Worm (Caenorhabditis elegans) whole organism, late embryonic: ENCODE results near the gene T28F3.8.
A peak's percentile ranks its signal among the peaks of the same experiment; 100 is the strongest.

Experiments used
- F13H6.1 ChIP-seq: sonication (generic microtip); optimal IDR thresholded peaks from 2 replicates; lab custom pipeline; 2016; ENCODE audit warnings: missing genetic modification characterization, missing compliant biosample characterization
- T23F11.4 ChIP-seq: fragments of 200-800 bp; sonication (Bioruptor generic); optimal IDR thresholded peaks from 2 replicates; lab custom pipeline; 2018; ENCODE audit warnings: mild to moderate bottlenecking, missing genetic modification characterization, missing compliant biosample characterization
- ceh-14 ChIP-seq: sonication (generic microtip); optimal IDR thresholded peaks from 2 replicates; lab custom pipeline; 2016; ENCODE audit warnings: missing genotype, missing genetic modification characterization, missing compliant biosample characterization
- ceh-18 ChIP-seq: sonication (generic microtip); optimal IDR thresholded peaks from 2 replicates; lab custom pipeline; 2016; ENCODE audit warnings: missing genetic modification characterization, missing compliant biosample characterization
- ceh-22 ChIP-seq: sonication (generic microtip); optimal IDR thresholded peaks from 2 replicates; lab custom pipeline; 2017; ENCODE audit warnings: missing biosample characterization, missing genetic modification characterization
- ceh-24 ChIP-seq: sonication (generic microtip); optimal IDR thresholded peaks from 2 replicates; lab custom pipeline; 2016; ENCODE audit warnings: mild to moderate bottlenecking, missing genetic modification characterization, missing compliant biosample characterization
- ceh-31 ChIP-seq: sonication (generic microtip); optimal IDR thresholded peaks from 2 replicates; lab custom pipeline; 2016; ENCODE audit warnings: missing genetic modification characterization, missing compliant biosample characterization
- ceh-45 ChIP-seq: fragments of 200-800 bp; sonication (Bioruptor generic); IDR thresholded peaks from 2 replicates; pipeline ENCODE4 v1.3.6; 2022; ENCODE audit warnings: missing genetic modification reagents, missing genetic modification characterization, missing compliant biosample characterization
- ceh-48 ChIP-seq: sonication (generic microtip); optimal IDR thresholded peaks from 2 replicates; lab custom pipeline; 2016; ENCODE audit warnings: missing genetic modification characterization, inconsistent platforms, missing compliant biosample characterization
- che-1 ChIP-seq: sonication (generic microtip); optimal IDR thresholded peaks from 2 replicates; lab custom pipeline; 2016; ENCODE audit warnings: mild to moderate bottlenecking, missing genetic modification characterization, missing compliant biosample characterization
- dmd-4 ChIP-seq: sonication (generic microtip); optimal IDR thresholded peaks from 2 replicates; lab custom pipeline; 2016; ENCODE audit warnings: borderline replicate concordance, missing genetic modification characterization, missing compliant biosample characterization
- elt-4 ChIP-seq: sonication (generic microtip); optimal IDR thresholded peaks from 2 replicates; lab custom pipeline; 2016; ENCODE audit warnings: missing genetic modification characterization, missing compliant biosample characterization
- ets-4 ChIP-seq: sonication (generic microtip); optimal IDR thresholded peaks from 2 replicates; lab custom pipeline; 2016; ENCODE audit warnings: missing genetic modification characterization, missing compliant biosample characterization
- eyg-1 ChIP-seq: sonication (generic microtip); optimal IDR thresholded peaks from 2 replicates; lab custom pipeline; 2016; ENCODE audit warnings: missing genotype, missing genetic modification characterization, missing compliant biosample characterization
- fkh-6 ChIP-seq: sonication (generic microtip); optimal IDR thresholded peaks from 2 replicates; lab custom pipeline; 2016; ENCODE audit warnings: missing genetic modification characterization, missing compliant biosample characterization
- gmeb-2 ChIP-seq: sonication (generic microtip); optimal IDR thresholded peaks from 2 replicates; lab custom pipeline; 2016; ENCODE audit warnings: missing genetic modification characterization, inconsistent platforms, missing compliant biosample characterization
- hlh-30 ChIP-seq: sonication (generic microtip); optimal IDR thresholded peaks from 2 replicates; lab custom pipeline; 2017; ENCODE audit warnings: antibody characterized with exemption, missing genetic modification characterization, missing compliant biosample characterization; ENCODE audit not compliant: insufficient read depth
- hlh-6 ChIP-seq: sonication (generic microtip); optimal IDR thresholded peaks from 2 replicates; lab custom pipeline; 2016; ENCODE audit warnings: missing genotype, missing genetic modification characterization, missing compliant biosample characterization
- lim-6 ChIP-seq: sonication (generic microtip); optimal IDR thresholded peaks from 2 replicates; lab custom pipeline; 2016; ENCODE audit warnings: missing genetic modification characterization, missing compliant biosample characterization
- madf-2 ChIP-seq: sonication (generic microtip); optimal IDR thresholded peaks from 2 replicates; lab custom pipeline; 2017; ENCODE audit warnings: missing genetic modification characterization, missing compliant biosample characterization
- nfya-1 ChIP-seq: sonication (generic microtip); optimal IDR thresholded peaks from 2 replicates; lab custom pipeline; 2017; ENCODE audit warnings: missing genetic modification characterization, mild to moderate bottlenecking, missing compliant biosample characterization, antibody characterized with exemption, moderate library complexity
- nhr-232 ChIP-seq: sonication (generic microtip); optimal IDR thresholded peaks from 2 replicates; lab custom pipeline; 2016; ENCODE audit warnings: missing genetic modification characterization, missing compliant biosample characterization
- npax-4 ChIP-seq: sonication (generic microtip); optimal IDR thresholded peaks from 2 replicates; lab custom pipeline; 2016; ENCODE audit warnings: missing genetic modification characterization, missing compliant biosample characterization
- odd-2 ChIP-seq: sonication (generic microtip); optimal IDR thresholded peaks from 2 replicates; lab custom pipeline; 2017; ENCODE audit warnings: antibody characterized with exemption, mild to moderate bottlenecking, missing genetic modification characterization, missing compliant biosample characterization
- pag-3 ChIP-seq: sonication (generic microtip); optimal IDR thresholded peaks from 2 replicates; lab custom pipeline; 2016; ENCODE audit warnings: missing compliant biosample characterization, missing genetic modification characterization, borderline replicate concordance
- pax-1 ChIP-seq: fragments of 150-350 bp; optimal IDR thresholded peaks from 2 replicates; lab custom pipeline; 2014; ENCODE audit warnings: missing biosample characterization, missing genetic modification characterization
- pha-4 ChIP-seq: fragments of 150-350 bp; optimal IDR thresholded peaks from 2 replicates; lab custom pipeline; 2018; ENCODE audit warnings: missing biosample characterization, missing genetic modification reagents, missing genetic modification characterization
- pqm-1 ChIP-seq: sonication (generic microtip); optimal IDR thresholded peaks from 2 replicates; lab custom pipeline; 2016; ENCODE audit warnings: missing genetic modification characterization, missing compliant biosample characterization
- ref-2 ChIP-seq: sonication (generic microtip); optimal IDR thresholded peaks from 2 replicates; lab custom pipeline; 2016; ENCODE audit warnings: missing genetic modification characterization, missing compliant biosample characterization
- sdc-2 ChIP-seq: sonication (generic microtip); optimal IDR thresholded peaks from 2 replicates; lab custom pipeline; 2016; ENCODE audit warnings: missing genotype, missing genetic modification characterization, missing compliant biosample characterization
- sox-2 ChIP-seq: fragments of 200-800 bp; sonication (Bioruptor generic); IDR thresholded peaks from 2 replicates; pipeline ENCODE4 v1.3.6; 2022; ENCODE audit warnings: missing genetic modification reagents, missing genetic modification characterization, missing compliant biosample characterization
- sox-4 ChIP-seq: sonication (generic microtip); optimal IDR thresholded peaks from 2 replicates; lab custom pipeline; 2017; ENCODE audit warnings: mild to moderate bottlenecking, missing genetic modification characterization, inconsistent platforms, missing compliant biosample characterization
- syd-9 ChIP-seq: sonication (generic microtip); optimal IDR thresholded peaks from 2 replicates; lab custom pipeline; 2016; ENCODE audit warnings: mild to moderate bottlenecking, missing genetic modification characterization, moderate library complexity, missing compliant biosample characterization
- tbx-2 ChIP-seq: sonication (generic microtip); optimal IDR thresholded peaks from 2 replicates; lab custom pipeline; 2016; ENCODE audit warnings: missing genetic modification characterization, missing compliant biosample characterization
- tbx-7 ChIP-seq: sonication (generic microtip); optimal IDR thresholded peaks from 2 replicates; lab custom pipeline; 2016; ENCODE audit warnings: missing genotype, missing genetic modification characterization, missing compliant biosample characterization
- ttx-3 ChIP-seq: sonication (generic microtip); optimal IDR thresholded peaks from 2 replicates; lab custom pipeline; 2016; ENCODE audit warnings: missing genetic modification reagents, missing genetic modification characterization, missing compliant biosample characterization
- unc-42 ChIP-seq: sonication (generic microtip); optimal IDR thresholded peaks from 2 replicates; lab custom pipeline; 2016; ENCODE audit warnings: missing genotype, missing genetic modification characterization, missing compliant biosample characterization
- unc-55 ChIP-seq: sonication (generic microtip); optimal IDR thresholded peaks from 2 replicates; lab custom pipeline; 2017; ENCODE audit warnings: missing biosample characterization, missing genetic modification reagents, missing genetic modification characterization
- unc-86 ChIP-seq: sonication (generic microtip); optimal IDR thresholded peaks from 2 replicates; lab custom pipeline; 2016; ENCODE audit warnings: missing genetic modification characterization, missing compliant biosample characterization

T28F3.8 gene

ce11 chrIV:17276705-17277458 is 30.2 kb downstream of the T28F3.8 start, which contains the start of gene clec-196:
Gene clec-196 (plus strand): TSS chrIV:17276956.
- TF ChIP-seq unc-55 (GFP tag; lab: Kevin White, UChicago): peak; percentile 74
- no peak for TF ChIP-seq pag-3

DNA sequence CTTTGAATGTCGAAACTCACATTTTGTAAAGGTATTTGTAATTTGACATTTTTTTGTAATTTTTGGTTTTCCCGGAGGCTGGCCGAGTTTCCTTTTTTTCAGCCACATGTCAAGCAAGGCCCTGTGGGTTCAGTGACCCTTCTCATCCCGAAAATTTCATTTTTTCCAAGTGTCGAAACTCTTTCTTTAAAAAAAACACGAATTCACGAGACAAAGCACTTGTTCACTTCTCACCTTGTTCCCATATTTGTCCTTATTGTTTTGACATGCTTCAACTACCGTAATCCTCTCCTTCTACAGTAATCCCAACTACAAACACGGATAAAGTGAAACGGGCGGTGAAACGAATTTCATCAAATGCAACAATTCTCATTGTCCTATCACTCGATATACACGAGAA is 31.8 kb downstream of the T28F3.8 start, which contains the start of gene lhfp-4:
lhfp-4 (plus strand) TSS at position 301 of the 400 bp plus-strand sequence.
- peak; percentile 90 for TF ChIP-seq pax-1 (tag; lab: Kevin White, UChicago)
- TF ChIP-seq che-1 (tag; lab: Kevin White, UChicago): no peak

DNA sequence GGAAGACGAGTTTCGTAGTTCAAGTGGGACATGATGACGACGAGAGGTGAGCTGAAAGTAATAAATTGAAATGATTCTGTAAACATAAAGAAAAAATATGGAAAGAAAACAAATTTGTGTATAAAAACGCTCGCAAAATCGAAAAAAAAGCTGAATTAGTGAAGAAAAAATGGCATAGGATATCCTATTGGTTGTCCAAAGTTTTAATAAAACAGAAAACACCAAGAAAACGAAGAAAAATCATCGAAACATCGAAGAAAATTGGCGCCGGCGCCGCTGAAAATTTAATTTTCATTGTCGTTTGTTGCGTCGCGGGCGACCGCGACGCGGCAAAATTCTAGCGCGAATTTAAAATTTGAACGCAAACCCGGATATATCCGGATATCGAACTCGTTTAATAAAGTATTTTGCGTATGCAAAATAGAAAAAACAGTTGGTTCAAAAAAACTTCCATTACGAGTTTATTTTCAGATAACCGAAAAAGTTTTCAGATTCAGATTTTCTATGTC is 33.5 kb downstream of the T28F3.8 start, which contains the start of gene gln-5:
gln-5 (minus strand) TSS at position 51 of the 509 bp plus-strand sequence.
- TF ChIP-seq T23F11.4 (GFP tag; lab: Kevin White, UChicago) (no peak), ceh-22 (tag; lab: Kevin White, UChicago) (no peak), fkh-6 (no peak), ceh-24 (tag; lab: Kevin White, UChicago) (no peak), dmd-4 (tag; lab: Kevin White, UChicago) (no peak), elt-4 (tag; lab: Kevin White, UChicago) (no peak), hlh-6 (tag; lab: Kevin White, UChicago) (no peak), hlh-30 (tag; lab: Kevin White, UChicago) (no peak), npax-4 (no peak), tbx-7 (tag; lab: Kevin White, UChicago) (no peak), ceh-48 (no peak), unc-42 (tag; lab: Kevin White, UChicago) (no peak)

ce11 chrIV:17269702-17270101 is 37.4 kb downstream of the T28F3.8 start:
- TF ChIP-seq nhr-232 (no peak), unc-55 (GFP tag; lab: Kevin White, UChicago) (peak; percentile 98)
- TF ChIP-seq, all 69 proteins: peak for 1

DNA sequence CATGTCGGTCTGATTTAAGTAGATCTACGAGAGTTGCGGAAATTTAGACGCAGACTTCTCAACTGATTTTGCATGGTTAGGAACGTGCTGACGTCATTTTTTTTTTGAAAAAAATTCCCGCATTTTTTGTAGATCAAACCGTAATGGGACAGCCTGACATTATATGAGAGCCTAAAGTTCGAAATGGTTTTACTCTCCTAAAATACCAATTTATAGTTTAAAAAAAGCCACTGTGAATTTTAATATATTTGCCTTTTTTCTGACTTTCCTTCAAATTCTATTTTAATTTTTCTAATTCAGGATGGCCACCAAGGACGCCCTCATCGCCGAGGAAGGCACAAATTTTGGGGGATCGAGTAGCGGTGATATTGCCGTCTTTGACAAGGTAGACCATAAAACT is 38.1 kb downstream of the T28F3.8 start, which contains the start of gene atgp-1:
atgp-1 (plus strand) TSS at position 301 of the 400 bp plus-strand sequence.
- TF ChIP-seq ets-4 (tag; lab: Kevin White, UChicago) (no peak), ttx-3 (tag; lab: Kevin White, UChicago) (no peak), F13H6.1 (tag; lab: Kevin White, UChicago) (no peak), gmeb-2 (tag; lab: Kevin White, UChicago) (no peak), pqm-1 (tag; lab: Kevin White, UChicago) (no peak), fkh-6 (no peak)
- TF ChIP-seq, all 69 proteins: peak for 0

DNA sequence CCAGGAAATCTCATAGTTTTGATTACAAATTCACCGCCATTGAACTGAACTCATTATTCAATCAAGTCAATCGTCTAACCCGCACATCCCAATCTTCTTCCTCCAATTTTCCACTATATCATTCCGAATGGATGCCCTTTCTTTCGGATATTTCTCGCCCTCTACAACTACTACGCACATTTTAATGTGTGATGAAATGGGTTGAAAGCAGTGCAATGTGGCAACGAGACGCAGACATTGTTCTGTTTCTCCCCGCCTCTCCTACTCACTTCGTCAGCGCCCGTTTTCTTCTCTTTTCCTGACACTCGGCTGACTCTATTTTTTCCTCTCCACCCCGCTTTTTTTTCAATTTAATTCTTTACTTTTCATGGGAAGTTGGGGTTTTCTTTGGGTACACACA is 38.5 kb downstream of the T28F3.8 start:
- TF ChIP-seq odd-2 (tag; lab: Kevin White, UChicago) (no peak), T23F11.4 (GFP tag; lab: Kevin White, UChicago) (no peak), dmd-4 (tag; lab: Kevin White, UChicago) (no peak), unc-42 (tag; lab: Kevin White, UChicago) (peak; percentile 93), ceh-45 (no peak), nfya-1 (tag; lab: Kevin White, UChicago) (peak; percentile 53), syd-9 (peak; percentile 36), pha-4 (tag; lab: Kevin White, UChicago) (no peak), eyg-1 (tag; lab: Kevin White, UChicago) (no peak), ceh-22 (tag; lab: Kevin White, UChicago) (no peak), tbx-2 (tag; lab: Kevin White, UChicago) (peak; percentile 69), ets-4 (tag; lab: Kevin White, UChicago) (no peak), fkh-6 (peak; percentile 74), F13H6.1 (tag; lab: Kevin White, UChicago) (peak; percentile 31), madf-2 (tag; lab: Kevin White, UChicago) (no peak), unc-86 (tag; lab: Kevin White, UChicago) (no peak), ceh-24 (tag; lab: Kevin White, UChicago) (no peak), ceh-14 (tag; lab: Kevin White, UChicago) (peak; percentile 48), hlh-30 (tag; lab: Kevin White, UChicago) (no peak), sdc-2 (tag; lab: Kevin White, UChicago) (no peak), ref-2 (tag; lab: Kevin White, UChicago) (no peak), sox-2 (no peak), sox-4 (tag; lab: Kevin White, UChicago) (no peak), lim-6 (tag; lab: Kevin White, UChicago) (no peak), pag-3 (no peak), ceh-31 (tag; lab: Kevin White, UChicago) (peak; percentile 53), ceh-18 (tag; lab: Kevin White, UChicago) (peak; percentile 44)
